Worm (Caenorhabditis elegans) whole organism, early embryonic: ENCODE results near the gene T24C2.3.

Experiments used
- B0310.2 ChIP-seq: sonication (generic microtip); optimal IDR thresholded peaks from 2 replicates; lab custom pipeline; 2016; ENCODE audit warnings: mild to moderate bottlenecking, missing genetic modification characterization, missing compliant biosample characterization
- F13C5.2 ChIP-seq: sonication (generic microtip); optimal IDR thresholded peaks from 2 replicates; lab custom pipeline; 2017; ENCODE audit warnings: mild to moderate bottlenecking, missing genetic modification characterization, inconsistent platforms, missing compliant biosample characterization
- aly-1 ChIP-seq: sonication (generic microtip); optimal IDR thresholded peaks from 2 replicates; lab custom pipeline; 2016; ENCODE audit warnings: missing genetic modification characterization, missing compliant biosample characterization
- ama-1 ChIP-seq: fragments of 150-350 bp; optimal IDR thresholded peaks from 2 replicates; lab custom pipeline; 2014
- ceh-13 ChIP-seq: fragments of 200-800 bp; sonication (Bioruptor generic); optimal IDR thresholded peaks from 2 replicates; lab custom pipeline; 2018; ENCODE audit warnings: mild to moderate bottlenecking, missing genetic modification characterization, missing compliant biosample characterization
- ceh-36 ChIP-seq: sonication (generic microtip); optimal IDR thresholded peaks from 2 replicates; lab custom pipeline; 2016; ENCODE audit warnings: missing genetic modification characterization, inconsistent platforms, missing compliant biosample characterization
- ets-7 ChIP-seq: sonication (generic microtip); optimal IDR thresholded peaks from 2 replicates; lab custom pipeline; 2016; ENCODE audit warnings: missing genotype, missing genetic modification characterization, missing compliant biosample characterization
- flt-1 ChIP-seq: fragments of 200-800 bp; sonication (Bioruptor generic); IDR thresholded peaks from 2 replicates; pipeline ENCODE4 v1.3.6; 2022; ENCODE audit warnings: missing genetic modification characterization, missing compliant biosample characterization
- hmbx-1 ChIP-seq: sonication (generic microtip); optimal IDR thresholded peaks from 2 replicates; lab custom pipeline; 2016; ENCODE audit warnings: mild to moderate bottlenecking, missing genetic modification characterization, missing compliant biosample characterization
- hmg-4 ChIP-seq: fragments of 200-800 bp; sonication (Bioruptor generic); optimal IDR thresholded peaks from 2 replicates; lab custom pipeline; 2018; ENCODE audit warnings: mild to moderate bottlenecking, missing genetic modification characterization, missing compliant biosample characterization
- hnd-1 ChIP-seq: sonication (generic microtip); optimal IDR thresholded peaks from 2 replicates; lab custom pipeline; 2016; ENCODE audit warnings: missing genetic modification characterization, missing compliant biosample characterization
- pes-1 ChIP-seq: fragments of 200-800 bp; sonication (Bioruptor generic); IDR thresholded peaks from 2 replicates; pipeline ENCODE4 v1.3.6; 2022; ENCODE audit warnings: missing genetic modification reagents, missing genetic modification characterization, missing compliant biosample characterization
- scrt-1 ChIP-seq: fragments of 200-800 bp; sonication (Bioruptor generic); IDR thresholded peaks from 2 replicates; pipeline ENCODE4 v1.3.6; 2022; ENCODE audit warnings: missing genetic modification characterization, missing compliant biosample characterization
- sea-1 ChIP-seq: fragments of 200-800 bp; sonication (Bioruptor generic); conservative IDR thresholded peaks from 2 replicates; pipeline ENCODE4 v1.3.6; 2022; ENCODE audit warnings: missing genetic modification characterization, missing compliant biosample characterization
- tbx-11 ChIP-seq: fragments of 200-800 bp; sonication (Bioruptor generic); IDR thresholded peaks from 2 replicates; pipeline ENCODE4 v1.3.6; 2022; ENCODE audit warnings: missing genetic modification characterization, missing compliant biosample characterization
- tbx-37 ChIP-seq: fragments of 200-800 bp; sonication (Bioruptor generic); conservative IDR thresholded peaks from 2 replicates; pipeline ENCODE4 v1.3.6; 2022; ENCODE audit warnings: missing genetic modification reagents, missing genetic modification characterization, missing compliant biosample characterization
- tra-4 ChIP-seq: sonication (generic microtip); optimal IDR thresholded peaks from 2 replicates; lab custom pipeline; 2017; ENCODE audit warnings: missing genetic modification characterization, missing compliant biosample characterization

Gene T24C2.3

ce11 chrX:14543224-14543623 lies at the start of gene T24C2.3:
Gene T24C2.3, plus strand, starts transcription at chrX:14543524.
- TF ChIP-seq B0310.2 (tag; lab: Kevin White, UChicago) (no peak), ets-7 (no peak), pes-1 (no peak), ama-1 (no peak), hnd-1 (no peak), ceh-13 (GFP tag; lab: Kevin White, UChicago) (no peak), sea-1 (GFP tag; lab: Robert Waterston, UW) (no peak), hmg-4 (GFP tag; lab: Kevin White, UChicago) (no peak), F13C5.2 (tag; lab: Kevin White, UChicago) (no peak), flt-1 (GFP tag; lab: Robert Waterston, UW) (no peak), scrt-1 (GFP tag; lab: Robert Waterston, UW) (no peak), tra-4 (tag; lab: Kevin White, UChicago) (no peak), aly-1 (tag; lab: Kevin White, UChicago) (no peak), tbx-37 (GFP tag; lab: Robert Waterston, UW) (no peak), hmbx-1 (tag; lab: Kevin White, UChicago) (no peak)

- TF ChIP-seq scrt-1 (GFP tag; lab: Robert Waterston, UW) (no peak), tra-4 (tag; lab: Kevin White, UChicago) (no peak), ceh-13 (GFP tag; lab: Kevin White, UChicago) (no peak), hnd-1 (no peak), tbx-11 (GFP tag; lab: Robert Waterston, UW) (no peak)
Measured at ce11 chrX:14495075-14495474, 48.2 kb upstream of the T24C2.3 start.

- TF ChIP-seq ets-7 (no peak), ama-1 (no peak)
Measured at ce11 chrX:14495785-14496184, 47.5 kb upstream of the T24C2.3 start, which contains the start of gene ztf-14. Gene ztf-14, plus strand, starts transcription at chrX:14496085.

ce11 chrX:14496545-14496944 lies 46.8 kb upstream of the T24C2.3 start:
- TF ChIP-seq pes-1 = no peak
- no peak for TF ChIP-seq tra-4 (tag; lab: Kevin White, UChicago)
- TF ChIP-seq F13C5.2 (tag; lab: Kevin White, UChicago) = no peak
- TF ChIP-seq hmbx-1 (tag; lab: Kevin White, UChicago) = no peak
- no peak for TF ChIP-seq hnd-1
- no peak for TF ChIP-seq hmg-4 (GFP tag; lab: Kevin White, UChicago)
- no peak for TF ChIP-seq ceh-36 (tag; lab: Kevin White, UChicago)
- no peak for TF ChIP-seq sea-1 (GFP tag; lab: Robert Waterston, UW)
- TF ChIP-seq scrt-1 (GFP tag; lab: Robert Waterston, UW) = no peak
- TF ChIP-seq B0310.2 (tag; lab: Kevin White, UChicago) = no peak
- no peak for TF ChIP-seq aly-1 (tag; lab: Kevin White, UChicago)
- no peak for TF ChIP-seq flt-1 (GFP tag; lab: Robert Waterston, UW)
- no peak for TF ChIP-seq ceh-13 (GFP tag; lab: Kevin White, UChicago)
- TF ChIP-seq tbx-11 (GFP tag; lab: Robert Waterston, UW) = no peak
- no peak for TF ChIP-seq ets-7
- no peak for TF ChIP-seq tbx-37 (GFP tag; lab: Robert Waterston, UW)
- no peak for TF ChIP-seq ama-1

- TF ChIP-seq sea-1 (GFP tag; lab: Robert Waterston, UW) (no peak), tbx-11 (GFP tag; lab: Robert Waterston, UW) (no peak), F13C5.2 (tag; lab: Kevin White, UChicago) (no peak), ceh-13 (GFP tag; lab: Kevin White, UChicago) (no peak), hnd-1 (no peak), ama-1 (no peak), scrt-1 (GFP tag; lab: Robert Waterston, UW) (no peak)
Measured at ce11 chrX:14499830-14500409, 43.4 kb upstream of the T24C2.3 start.

- no peak for TF ChIP-seq ets-7
- no peak for TF ChIP-seq scrt-1 (GFP tag; lab: Robert Waterston, UW)
- TF ChIP-seq tbx-37 (GFP tag; lab: Robert Waterston, UW) = no peak
- no peak for TF ChIP-seq tbx-11 (GFP tag; lab: Robert Waterston, UW)
- no peak for TF ChIP-seq tra-4 (tag; lab: Kevin White, UChicago)
- no peak for TF ChIP-seq aly-1 (tag; lab: Kevin White, UChicago)
- no peak for TF ChIP-seq hmg-4 (GFP tag; lab: Kevin White, UChicago)
- TF ChIP-seq sea-1 (GFP tag; lab: Robert Waterston, UW) = no peak
- TF ChIP-seq B0310.2 (tag; lab: Kevin White, UChicago) = no peak
- TF ChIP-seq ceh-36 (tag; lab: Kevin White, UChicago) = no peak
- no peak for TF ChIP-seq F13C5.2 (tag; lab: Kevin White, UChicago)
- TF ChIP-seq pes-1 = no peak
- TF ChIP-seq ama-1 = no peak
Measured at ce11 chrX:14500422-14501058, 42.8 kb upstream of the T24C2.3 start.

- TF ChIP-seq ceh-36 (tag; lab: Kevin White, UChicago) = no peak
- no peak for TF ChIP-seq aly-1 (tag; lab: Kevin White, UChicago)
- no peak for TF ChIP-seq flt-1 (GFP tag; lab: Robert Waterston, UW)
- TF ChIP-seq tra-4 (tag; lab: Kevin White, UChicago) = no peak
- TF ChIP-seq hnd-1 = no peak
- TF ChIP-seq ets-7 = no peak
- TF ChIP-seq ama-1 = no peak
- TF ChIP-seq F13C5.2 (tag; lab: Kevin White, UChicago) = no peak
- TF ChIP-seq hmbx-1 (tag; lab: Kevin White, UChicago) = no peak
- no peak for TF ChIP-seq tbx-37 (GFP tag; lab: Robert Waterston, UW)
Measured at ce11 chrX:14502116-14502587, 41.2 kb upstream of the T24C2.3 start.
